Worm (Caenorhabditis elegans) whole organism, L1 larva: ENCODE data around the gene Y94A7B.11.

Source experiments
- C34B4.2 ChIP-seq: sonication (generic microtip); optimal IDR thresholded peaks from 2 replicates; lab custom pipeline; 2017; ENCODE audit warnings: mild to moderate bottlenecking, missing genetic modification characterization, missing compliant biosample characterization
- fkh-10 ChIP-seq: sonication (generic microtip); optimal IDR thresholded peaks from 2 replicates; lab custom pipeline; 2017; ENCODE audit warnings: missing biosample characterization, missing genetic modification reagents, missing genetic modification characterization
- hlh-17 ChIP-seq: fragments of 200-800 bp; sonication (Bioruptor generic); optimal IDR thresholded peaks from 2 replicates; lab custom pipeline; 2018; ENCODE audit warnings: missing genetic modification characterization, mild to moderate bottlenecking, missing compliant biosample characterization, moderate library complexity, borderline replicate concordance
- lin-13 ChIP-seq: fragments of 150-350 bp; optimal IDR thresholded peaks from 2 replicates; lab custom pipeline; 2014; ENCODE audit warnings: missing biosample characterization, missing genetic modification reagents, missing genetic modification characterization
- mdl-1 ChIP-seq, 2 experiments: fragments of 150-350 bp; optimal IDR thresholded peaks; 2 replicates each; lab custom pipeline; 2014 to 2017; ENCODE audit warnings: missing biosample characterization in 2 of 2, missing genetic modification characterization in 2 of 2, inconsistent platforms in 1 of 2
- nhr-90 ChIP-seq: sonication (generic microtip); optimal IDR thresholded peaks from 2 replicates; lab custom pipeline; 2016; ENCODE audit warnings: mild to moderate bottlenecking, missing genetic modification characterization, missing compliant biosample characterization; ENCODE audit not compliant: poor library complexity
- snpc-4 ChIP-seq: fragments of 150-350 bp; optimal IDR thresholded peaks from 2 replicates; lab custom pipeline; 2014; ENCODE audit warnings: missing biosample characterization, missing genetic modification characterization
- tbx-2 ChIP-seq: sonication (generic microtip); optimal IDR thresholded peaks from 2 replicates; lab custom pipeline; 2016; ENCODE audit warnings: missing genetic modification characterization, missing compliant biosample characterization
- unc-62 ChIP-seq: fragments of 150-350 bp; optimal IDR thresholded peaks from 2 replicates; lab custom pipeline; 2014; ENCODE audit warnings: missing biosample characterization, missing genetic modification reagents, missing genetic modification characterization
- ztf-11 ChIP-seq, 2 experiments: sonication (generic microtip); optimal IDR thresholded peaks; 2 replicates each; lab custom pipeline; 2016 to 2017; ENCODE audit warnings: missing genetic modification characterization in 2 of 2, missing biosample characterization in 1 of 2, missing compliant biosample characterization in 1 of 2

ce11 chrV:17802519-17802918 lies at the start of gene Y94A7B.11, which contains the start of gene srh-292:
- TF ChIP-seq snpc-4 (no peak), unc-62 (GFP tag; lab: Kevin White, UChicago) (no peak), fkh-10 (GFP tag; lab: Kevin White, UChicago) (no peak), tbx-2 (tag; lab: Kevin White, UChicago) (no peak), lin-13 (no peak), nhr-90 (tag; lab: Kevin White, UChicago) (no peak), hlh-17 (no peak), C34B4.2 (tag; lab: Kevin White, UChicago) (no peak), ztf-11 (tag; optimal IDR thresholded peaks at IDR 0.05; lab: Kevin White, UChicago) (no peak), mdl-1 (tag; optimal IDR thresholded peaks at IDR 0.05; lab: Kevin White, UChicago) (no peak)
